Worm (Caenorhabditis elegans) whole organism, young adult: ENCODE measurements around the gene srw-24.

Experiments used
- B0261.1 ChIP-seq: sonication (generic microtip); optimal IDR thresholded peaks from 2 replicates; lab custom pipeline; 2016; ENCODE audit warnings: mild to moderate bottlenecking, missing genetic modification characterization, moderate library complexity, missing compliant biosample characterization
- efl-1 ChIP-seq: fragments of 150-350 bp; optimal IDR thresholded peaks from 2 replicates; lab custom pipeline; 2014; ENCODE audit warnings: missing biosample characterization, missing genetic modification reagents, missing genetic modification characterization
- lag-1 ChIP-seq: fragments of 200-800 bp; sonication (Bioruptor generic); IDR thresholded peaks from 2 replicates; pipeline ENCODE4 v1.3.6; 2022; ENCODE audit warnings: missing genetic modification reagents, missing genetic modification characterization, missing compliant biosample characterization
- ztf-6 ChIP-seq: fragments of 200-800 bp; sonication (Bioruptor generic); IDR thresholded peaks from 2 replicates; pipeline ENCODE4 v1.3.6; 2022; ENCODE audit warnings: missing genetic modification reagents, missing genetic modification characterization, missing compliant biosample characterization

- no peak for TF ChIP-seq ztf-6
- TF ChIP-seq efl-1 (GFP tag; lab: Kevin White, UChicago) = no peak
- TF ChIP-seq lag-1 = no peak
- no peak for TF ChIP-seq B0261.1 (tag; lab: Kevin White, UChicago)
Measured at ce11 chrV:15265814-15266213, 42.0 kb downstream of the srw-24 start, which contains the start of gene M01B2.13.
